Worm (Caenorhabditis elegans) whole organism, early embryonic: ENCODE data around the gene mans-4.

Source experiments
- ama-1 ChIP-seq: fragments of 150-350 bp; optimal IDR thresholded peaks from 2 replicates; lab custom pipeline; 2014
- ceh-13 ChIP-seq: fragments of 200-800 bp; sonication (Bioruptor generic); optimal IDR thresholded peaks from 2 replicates; lab custom pipeline; 2018; ENCODE audit warnings: mild to moderate bottlenecking, missing genetic modification characterization, missing compliant biosample characterization
- flt-1 ChIP-seq: fragments of 200-800 bp; sonication (Bioruptor generic); IDR thresholded peaks from 2 replicates; pipeline ENCODE4 v1.3.6; 2022; ENCODE audit warnings: missing genetic modification characterization, missing compliant biosample characterization
- hmg-4 ChIP-seq: fragments of 200-800 bp; sonication (Bioruptor generic); optimal IDR thresholded peaks from 2 replicates; lab custom pipeline; 2018; ENCODE audit warnings: mild to moderate bottlenecking, missing genetic modification characterization, missing compliant biosample characterization
- tbx-11 ChIP-seq: fragments of 200-800 bp; sonication (Bioruptor generic); IDR thresholded peaks from 2 replicates; pipeline ENCODE4 v1.3.6; 2022; ENCODE audit warnings: missing genetic modification characterization, missing compliant biosample characterization

- TF ChIP-seq ama-1 (no peak), ceh-13 (GFP tag; lab: Kevin White, UChicago) (no peak), hmg-4 (GFP tag; lab: Kevin White, UChicago) (no peak), flt-1 (no peak), tbx-11 (no peak)
These were observed 41.3 kb downstream of the mans-4 start, which contains the start of gene C53D6.7 for ce11 chrIV:9037063-9037462.
